Worm (Caenorhabditis elegans) whole organism, young adult: Measurements from ENCODE around the gene tpk-1.
A peak's percentile ranks its signal among the peaks of the same experiment; 100 is the strongest.

ENCODE experiments used
- B0019.2 ChIP-seq: fragments of 200-800 bp; sonication (Bioruptor generic); conservative IDR thresholded peaks from 2 replicates; pipeline ENCODE4 v1.3.6; 2022; ENCODE audit warnings: missing genetic modification reagents, missing genetic modification characterization, missing compliant biosample characterization
- B0336.3 ChIP-seq: fragments of 200-800 bp; sonication (Bioruptor generic); IDR thresholded peaks from 2 replicates; pipeline ENCODE4 v1.3.6; 2022; ENCODE audit warnings: missing genetic modification characterization, missing compliant biosample characterization
- C06A6.2 ChIP-seq: fragments of 200-800 bp; sonication (Bioruptor generic); conservative IDR thresholded peaks from 2 replicates; pipeline ENCODE4 v1.3.6; 2022; ENCODE audit warnings: missing genetic modification characterization, missing compliant biosample characterization
- D2030.7 ChIP-seq: fragments of 200-800 bp; sonication (Bioruptor generic); IDR thresholded peaks from 2 replicates; pipeline ENCODE4 v1.3.6; 2022; ENCODE audit warnings: missing genetic modification reagents, missing genetic modification characterization, missing compliant biosample characterization
- F10E7.11 ChIP-seq: sonication (generic microtip); optimal IDR thresholded peaks from 2 replicates; lab custom pipeline; 2017; ENCODE audit warnings: mild to moderate bottlenecking, missing genetic modification characterization, moderate library complexity, missing compliant biosample characterization
- F23B12.7 ChIP-seq: sonication (generic microtip); optimal IDR thresholded peaks from 2 replicates; lab custom pipeline; 2017; ENCODE audit warnings: missing genetic modification characterization, mild to moderate bottlenecking, missing compliant biosample characterization, antibody characterized with exemption, moderate library complexity; ENCODE audit not compliant: insufficient read depth
- F37B4.10 ChIP-seq: fragments of 200-800 bp; sonication (Bioruptor generic); IDR thresholded peaks from 2 replicates; pipeline ENCODE4 v1.3.6; 2022; ENCODE audit warnings: missing genetic modification characterization, missing compliant biosample characterization
- F39B2.1 ChIP-seq: fragments of 200-800 bp; sonication (Bioruptor generic); IDR thresholded peaks from 2 replicates; pipeline ENCODE4 v1.3.6; 2022; ENCODE audit warnings: missing genetic modification reagents, missing genetic modification characterization, missing compliant biosample characterization
- F52B5.7 ChIP-seq: sonication (generic microtip); optimal IDR thresholded peaks from 2 replicates; lab custom pipeline; 2016; ENCODE audit warnings: mild to moderate bottlenecking, missing genetic modification characterization, missing compliant biosample characterization
- F57C9.4 ChIP-seq: sonication (generic microtip); optimal IDR thresholded peaks from 2 replicates; lab custom pipeline; 2017; ENCODE audit warnings: mild to moderate bottlenecking, missing genetic modification characterization, missing compliant biosample characterization
- K11D2.4 ChIP-seq: fragments of 200-800 bp; sonication (Bioruptor generic); IDR thresholded peaks from 2 replicates; pipeline ENCODE4 v1.3.6; 2022; ENCODE audit warnings: missing genetic modification reagents, missing genetic modification characterization, missing compliant biosample characterization
- K12H6.12 ChIP-seq: fragments of 200-800 bp; sonication (Bioruptor generic); optimal IDR thresholded peaks from 2 replicates; lab custom pipeline; 2018; ENCODE audit warnings: mild to moderate bottlenecking, missing genetic modification characterization, missing compliant biosample characterization
- Y53F4B.3 ChIP-seq: fragments of 200-800 bp; sonication (Bioruptor generic); IDR thresholded peaks from 2 replicates; pipeline ENCODE4 v1.3.6; 2022; ENCODE audit warnings: missing genetic modification reagents, missing genetic modification characterization, missing compliant biosample characterization
- akir-1 ChIP-seq: fragments of 200-800 bp; sonication (Bioruptor generic); optimal IDR thresholded peaks from 2 replicates; lab custom pipeline; 2018; ENCODE audit warnings: mild to moderate bottlenecking, missing genetic modification characterization, moderate library complexity, missing compliant biosample characterization
- aptf-2 ChIP-seq: fragments of 200-800 bp; sonication (Bioruptor generic); conservative IDR thresholded peaks from 2 replicates; pipeline ENCODE4 v1.3.6; 2022; ENCODE audit warnings: missing genetic modification reagents, missing genetic modification characterization, missing compliant biosample characterization
- atf-7 ChIP-seq: sonication (generic microtip); optimal IDR thresholded peaks from 2 replicates; lab custom pipeline; 2017; ENCODE audit warnings: mild to moderate bottlenecking, missing genetic modification characterization, missing compliant biosample characterization
- attf-6 ChIP-seq: fragments of 200-800 bp; sonication (Bioruptor generic); IDR thresholded peaks from 2 replicates; pipeline ENCODE4 v1.3.6; 2022; ENCODE audit warnings: missing genetic modification reagents, missing genetic modification characterization, missing compliant biosample characterization
- bed-2 ChIP-seq: fragments of 200-800 bp; sonication (Bioruptor generic); IDR thresholded peaks from 2 replicates; pipeline ENCODE4 v1.3.6; 2022; ENCODE audit warnings: missing genetic modification reagents, missing genetic modification characterization, missing compliant biosample characterization
- ceh-79 ChIP-seq: sonication (generic microtip); optimal IDR thresholded peaks from 2 replicates; lab custom pipeline; 2017; ENCODE audit warnings: mild to moderate bottlenecking, missing genetic modification characterization, missing compliant biosample characterization
- ceh-91 ChIP-seq: fragments of 200-800 bp; sonication (Bioruptor generic); IDR thresholded peaks from 2 replicates; pipeline ENCODE4 v1.3.6; 2022; ENCODE audit warnings: missing genetic modification reagents, missing genetic modification characterization, missing compliant biosample characterization
- chd-7 ChIP-seq: sonication (generic microtip); optimal IDR thresholded peaks from 2 replicates; lab custom pipeline; 2016; ENCODE audit warnings: mild to moderate bottlenecking, missing genetic modification characterization, moderate library complexity, missing compliant biosample characterization
- dox-1 ChIP-seq: fragments of 200-800 bp; sonication (Bioruptor generic); IDR thresholded peaks from 2 replicates; pipeline ENCODE4 v1.3.6; 2022; ENCODE audit warnings: missing genetic modification reagents, missing genetic modification characterization, missing compliant biosample characterization
- egl-18 ChIP-seq: fragments of 200-800 bp; sonication (Bioruptor generic); IDR thresholded peaks from 2 replicates; pipeline ENCODE4 v1.3.6; 2022; ENCODE audit warnings: missing genetic modification reagents, missing genetic modification characterization, missing compliant biosample characterization
- ekl-4 ChIP-seq: fragments of 200-800 bp; sonication (Bioruptor generic); IDR thresholded peaks from 2 replicates; pipeline ENCODE4 v1.3.6; 2022; ENCODE audit warnings: missing genetic modification reagents, missing genetic modification characterization, missing compliant biosample characterization
- gei-17 ChIP-seq: fragments of 200-800 bp; sonication (Bioruptor generic); optimal IDR thresholded peaks from 2 replicates; lab custom pipeline; 2018; ENCODE audit warnings: mild to moderate bottlenecking, missing genetic modification characterization, missing compliant biosample characterization
- hlh-12 ChIP-seq: sonication (generic microtip); optimal IDR thresholded peaks from 2 replicates; lab custom pipeline; 2016; ENCODE audit warnings: missing genetic modification characterization, missing compliant biosample characterization
- hmg-1.2 ChIP-seq: fragments of 200-800 bp; sonication (Bioruptor generic); IDR thresholded peaks from 2 replicates; pipeline ENCODE4 v1.3.6; 2022; ENCODE audit warnings: missing genetic modification reagents, missing genetic modification characterization, missing compliant biosample characterization
- hmg-20 ChIP-seq: fragments of 200-800 bp; sonication (Bioruptor generic); IDR thresholded peaks from 2 replicates; pipeline ENCODE4 v1.3.6; 2022; ENCODE audit warnings: missing genetic modification reagents, missing genetic modification characterization, missing compliant biosample characterization
- hrde-1 ChIP-seq: sonication (generic microtip); optimal IDR thresholded peaks from 2 replicates; lab custom pipeline; 2016; ENCODE audit warnings: missing genetic modification characterization, mild to moderate bottlenecking, missing compliant biosample characterization, moderate library complexity, missing genotype, missing genetic modification reagents, borderline replicate concordance
- lin-35 ChIP-seq, 3 experiments: fragments of 150-350 bp in 2 of 3; sonication (generic microtip) in 1 of 3; optimal IDR thresholded peaks; 2 replicates each; lab custom pipeline; 2014 to 2018; ENCODE audit warnings: missing biosample characterization in 3 of 3, missing genetic modification characterization in 3 of 3, missing genetic modification reagents in 3 of 3
- lin-40 ChIP-seq: sonication (generic microtip); optimal IDR thresholded peaks from 2 replicates; lab custom pipeline; 2016; ENCODE audit warnings: missing genetic modification characterization, mild to moderate bottlenecking, missing compliant biosample characterization, missing genotype, missing genetic modification reagents
- madf-3 ChIP-seq: fragments of 200-800 bp; sonication (Bioruptor generic); IDR thresholded peaks from 2 replicates; pipeline ENCODE4 v1.3.6; 2022; ENCODE audit warnings: missing genetic modification reagents, missing genetic modification characterization, missing compliant biosample characterization
- mcd-1 ChIP-seq: fragments of 200-800 bp; sonication (Bioruptor generic); IDR thresholded peaks from 2 replicates; pipeline ENCODE4 v1.3.6; 2022; ENCODE audit warnings: missing genetic modification reagents, missing genetic modification characterization, missing compliant biosample characterization
- mel-28 ChIP-seq: sonication (generic microtip); optimal IDR thresholded peaks from 2 replicates; lab custom pipeline; 2016; ENCODE audit warnings: borderline replicate concordance, mild to moderate bottlenecking, missing genetic modification characterization, missing compliant biosample characterization
- nfya-2 ChIP-seq: fragments of 200-800 bp; sonication (Bioruptor generic); IDR thresholded peaks from 2 replicates; pipeline ENCODE4 v1.3.6; 2022; ENCODE audit warnings: missing genetic modification reagents, missing genetic modification characterization, missing compliant biosample characterization
- nfyb-1 ChIP-seq: fragments of 200-800 bp; sonication (Bioruptor generic); IDR thresholded peaks from 2 replicates; pipeline ENCODE4 v1.3.6; 2022; ENCODE audit warnings: missing genetic modification reagents, missing genetic modification characterization, missing compliant biosample characterization
- nhr-120 ChIP-seq: fragments of 200-800 bp; sonication (Bioruptor generic); IDR thresholded peaks from 2 replicates; pipeline ENCODE4 v1.3.6; 2022; ENCODE audit warnings: missing genetic modification characterization, missing compliant biosample characterization
- nhr-179 ChIP-seq: sonication (generic microtip); optimal IDR thresholded peaks from 2 replicates; lab custom pipeline; 2016; ENCODE audit warnings: mild to moderate bottlenecking, missing genetic modification characterization, missing compliant biosample characterization
- nhr-27 ChIP-seq: fragments of 200-800 bp; sonication (Bioruptor generic); optimal IDR thresholded peaks from 2 replicates; lab custom pipeline; 2018; ENCODE audit warnings: mild to moderate bottlenecking, missing genetic modification characterization, moderate library complexity, missing compliant biosample characterization
- nhr-90 ChIP-seq: sonication (generic microtip); optimal IDR thresholded peaks from 2 replicates; lab custom pipeline; 2016; ENCODE audit warnings: missing genotype, mild to moderate bottlenecking, missing genetic modification characterization, missing compliant biosample characterization
- rcor-1 ChIP-seq: fragments of 200-800 bp; sonication (Bioruptor generic); IDR thresholded peaks from 2 replicates; pipeline ENCODE4 v1.3.6; 2022; ENCODE audit warnings: missing genetic modification reagents, missing genetic modification characterization, missing compliant biosample characterization
- sdz-38 ChIP-seq: sonication (generic microtip); optimal IDR thresholded peaks from 2 replicates; lab custom pipeline; 2016; ENCODE audit warnings: missing genotype, missing genetic modification characterization, missing compliant biosample characterization
- snpc-3.4 ChIP-seq: sonication (generic microtip); optimal IDR thresholded peaks from 2 replicates; lab custom pipeline; 2017; ENCODE audit warnings: missing genetic modification characterization, mild to moderate bottlenecking, missing compliant biosample characterization, antibody characterized with exemption, moderate library complexity, missing genotype, missing genetic modification reagents
- snpc-4 ChIP-seq, 5 experiments: fragments of 150-350 bp in 1 of 5; sonication (generic microtip) in 4 of 5; optimal IDR thresholded peaks; 2 replicates each; lab custom pipeline; 2014 to 2018; ENCODE audit warnings: missing genetic modification characterization in 5 of 5, missing biosample characterization in 3 of 5, antibody characterized with exemption in 2 of 5, mild to moderate bottlenecking in 2 of 5, missing compliant biosample characterization in 2 of 5, missing genotype in 2 of 5, moderate library complexity in 2 of 5, missing genetic modification reagents in 1 of 5
- tbx-9 ChIP-seq: sonication (generic microtip); optimal IDR thresholded peaks from 2 replicates; lab custom pipeline; 2016; ENCODE audit warnings: borderline replicate concordance, missing genetic modification characterization, inconsistent platforms, missing compliant biosample characterization
- unc-62 ChIP-seq: fragments of 150-350 bp; optimal IDR thresholded peaks from 2 replicates; lab custom pipeline; 2014; ENCODE audit warnings: missing biosample characterization, missing genetic modification reagents, missing genetic modification characterization
- ztf-25 ChIP-seq: fragments of 200-800 bp; sonication (Bioruptor generic); IDR thresholded peaks from 2 replicates; pipeline ENCODE4 v1.3.6; 2022; ENCODE audit warnings: missing genetic modification reagents, missing genetic modification characterization, missing compliant biosample characterization
- ztf-26 ChIP-seq: sonication (generic microtip); optimal IDR thresholded peaks from 2 replicates; lab custom pipeline; 2017; ENCODE audit warnings: missing genetic modification characterization, missing compliant biosample characterization

The tpk-1 gene

ce11 chrIII:8865294-8865766 is 46.6 kb upstream of the tpk-1 start (continued):
- TF ChIP-seq akir-1 (peak; percentile 41), ceh-79 (tag; lab: Kevin White, UChicago) (peak; percentile 41), aptf-2 (no peak), sdz-38 (no peak), K12H6.12 (peak; percentile 58), nhr-179 (no peak), madf-3 (GFP tag; lab: Robert Waterston, UW) (0 out of 2 replicates have a peak, but pooled peaks have one; percentile 28), F10E7.11 (tag; lab: Kevin White, UChicago) (no peak), nfya-2 (no peak), tbx-9 (tag; lab: Kevin White, UChicago) (no peak), ztf-26 (tag; lab: Kevin White, UChicago) (peak; percentile 87), snpc-3.4 (tag; lab: Kevin White, UChicago) (no peak), bed-2 (GFP tag; lab: Robert Waterston, UW) (no peak), lin-40 (tag; lab: Kevin White, UChicago) (peak; percentile 55), nhr-27 (tag; lab: Kevin White, UChicago) (peak; percentile 20), attf-6 (GFP tag; lab: Robert Waterston, UW) (no peak), nhr-90 (peak; percentile 80), unc-62 (no peak), lin-35 (GFP tag; optimal IDR thresholded peaks at IDR 0.05; lab: Kevin White, UChicago) (no peak), F37B4.10 (0 out of 2 replicates have a peak, but pooled peaks have one; percentile 82), nfyb-1 (peak; percentile 80), D2030.7 (GFP tag; lab: Robert Waterston, UW) (no peak), hmg-20 (GFP tag; lab: Robert Waterston, UW) (peak; percentile 63; the same call in 1 of the 2 replicates), mcd-1 (GFP tag; lab: Robert Waterston, UW) (peak; percentile 78), hmg-1.2 (GFP tag; lab: Robert Waterston, UW) (peak; percentile 83), chd-7 (peak; percentile 82), gei-17 (GFP tag; lab: Kevin White, UChicago) (peak; percentile 74), dox-1 (GFP tag; lab: Robert Waterston, UW) (peak; percentile 94), ztf-25 (0 out of 2 replicates have a peak, but pooled peaks have one; percentile 45), egl-18 (GFP tag; lab: Robert Waterston, UW) (no peak), hlh-12 (no peak), F39B2.1 (no peak), C06A6.2 (GFP tag; lab: Robert Waterston, UW) (peak; percentile 73), hrde-1 (no peak), F23B12.7 (tag; lab: Kevin White, UChicago) (no peak), F57C9.4 (tag; lab: Kevin White, UChicago) (no peak), B0336.3 (GFP tag; lab: Robert Waterston, UW) (peak; percentile 85; the same call in 1 of the 2 replicates), F52B5.7 (tag; lab: Kevin White, UChicago) (peak; percentile 55), K11D2.4 (GFP tag; lab: Robert Waterston, UW) (peak; percentile 84), snpc-4 (GFP tag; optimal IDR thresholded peaks at IDR 0.05; lab: Kevin White, UChicago) (no peak), snpc-4 (tag; optimal IDR thresholded peaks at IDR 0.05; lab: Kevin White, UChicago) (peak in 3 of 4 experiments; percentile 27 to 45 (median 27)), rcor-1 (0 out of 2 replicates have a peak, but pooled peaks have one; percentile 24), ekl-4 (peak; percentile 67), ceh-91 (GFP tag; lab: Robert Waterston, UW) (no peak), atf-7 (peak; percentile 83), mel-28 (tag; lab: Kevin White, UChicago) (no peak), B0019.2 (GFP tag; lab: Robert Waterston, UW) (no peak), nhr-120 (GFP tag; lab: Robert Waterston, UW) (0 out of 2 replicates have a peak, but pooled peaks have one; percentile 85), Y53F4B.3 (GFP tag; lab: Robert Waterston, UW) (no peak)
